Fruit fly (Drosophila melanogaster) S2 (cell line): ENCODE measurements around the gene CG4669.

Experiments used
- CG8478 ChIP-seq: fragments of >200 bp; optimal IDR thresholded peaks from 2 replicates; lab custom pipeline; 2018
- CTCF ChIP-seq, 2 experiments: fragments of >200 bp; optimal IDR thresholded peaks; 2 replicates each; lab custom pipeline; 2018

DNA sequence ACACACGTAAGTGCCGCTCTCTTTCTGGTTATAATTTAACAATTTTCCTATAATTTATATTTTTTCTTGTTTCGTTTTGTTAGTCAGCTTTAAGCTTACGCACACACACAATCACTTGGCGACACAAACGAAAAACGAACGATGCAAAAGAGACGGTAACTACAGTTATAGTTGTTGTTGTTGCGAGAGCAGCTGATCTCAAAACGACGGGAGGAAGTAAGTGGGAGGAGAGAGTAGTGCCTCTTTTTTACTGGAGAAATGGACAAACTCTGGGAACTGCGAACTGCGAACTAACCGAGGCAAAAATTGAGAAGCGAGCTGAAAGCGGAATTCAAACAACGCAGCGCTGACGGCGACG, 49.8 kb upstream of the CG4669 start:
- no peak for TF ChIP-seq CG8478 (lab: Kevin White, UChicago)
- TF ChIP-seq CTCF (optimal IDR thresholded peaks at IDR 0.05; lab: Kevin White, UChicago): no peak
